Worm (Caenorhabditis elegans): ENCODE results near the gene F45G2.9.
"Not testable (repeated sequence)": the region's sequence is repeated elsewhere in the genome, so short reads cannot be mapped to it uniquely, and the experiment has no call there.

The F45G2.9 gene

DNA sequence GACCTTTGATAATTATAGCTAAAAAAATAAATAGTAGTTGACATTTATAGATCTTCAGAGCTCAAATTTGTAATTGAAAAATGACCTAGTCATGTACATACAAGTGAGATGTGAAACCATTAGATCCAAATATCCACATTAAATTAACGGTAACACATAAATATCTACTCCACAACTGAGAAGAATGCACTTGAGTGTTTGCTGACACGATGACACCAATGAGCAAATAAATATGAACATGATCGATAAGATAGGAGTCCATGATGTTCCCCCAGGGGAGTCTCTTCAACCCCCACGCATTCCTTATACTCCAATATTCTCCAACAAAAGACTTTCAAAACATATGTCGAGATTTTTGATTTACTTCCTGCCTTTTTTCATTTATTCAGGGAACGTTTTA, 32.3 kb downstream of the F45G2.9 start, which contains the start of gene ttr-52:
Gene ttr-52 (plus strand): TSS at position 301 of the 400 bp plus-strand sequence.
- no peak for TF ChIP-seq ztf-29 (GFP tag; IDR thresholded peaks at IDR 0.05)
- TF ChIP-seq ztf-23 (GFP tag; IDR thresholded peaks at IDR 0.05) = no peak
- no peak for TF ChIP-seq med-1 (GFP tag; optimal IDR thresholded peaks at IDR 0.05; ENCODE audit: insufficient read depth)
- TF ChIP-seq T22C8.4 (GFP tag; IDR thresholded peaks at IDR 0.05) = no peak

DNA sequence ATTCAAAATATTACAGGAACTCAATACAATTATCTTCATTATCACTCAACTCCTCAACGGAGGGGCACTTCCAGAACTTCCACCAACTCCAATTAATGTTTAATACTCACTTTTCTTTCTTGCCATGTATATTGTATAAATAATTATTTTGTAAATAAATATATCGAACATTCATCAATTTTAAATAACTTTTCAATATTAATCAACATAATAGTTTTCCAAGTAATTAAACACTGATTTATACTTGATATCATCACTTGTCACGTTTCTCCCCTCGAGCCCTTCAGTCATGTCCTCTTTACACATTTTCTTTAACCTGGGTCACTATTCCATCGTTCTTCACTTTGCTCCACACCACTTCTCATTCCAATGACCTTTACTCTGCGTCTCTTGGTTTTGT, 33.8 kb downstream of the F45G2.9 start, which contains the start of gene mig-18:
Gene mig-18 (plus strand): TSS at position 301 of the 400 bp plus-strand sequence.
- TF ChIP-seq med-1 (GFP tag; optimal IDR thresholded peaks at IDR 0.05; ENCODE audit: insufficient read depth) (no peak), klf-2 (GFP tag; conservative IDR thresholded peaks at IDR 0.05) (no peak), tab-1 (GFP tag; IDR thresholded peaks at IDR 0.05) (no peak), ztf-29 (GFP tag; IDR thresholded peaks at IDR 0.05) (no peak), flt-1 (GFP tag; IDR thresholded peaks at IDR 0.05) (no peak), cog-1 (tag; optimal IDR thresholded peaks at IDR 0.05) (no peak), ref-1 (GFP tag; conservative IDR thresholded peaks at IDR 0.05) (no peak), T22C8.4 (GFP tag; IDR thresholded peaks at IDR 0.05) (no peak), ztf-23 (GFP tag; IDR thresholded peaks at IDR 0.05) (no peak)

DNA sequence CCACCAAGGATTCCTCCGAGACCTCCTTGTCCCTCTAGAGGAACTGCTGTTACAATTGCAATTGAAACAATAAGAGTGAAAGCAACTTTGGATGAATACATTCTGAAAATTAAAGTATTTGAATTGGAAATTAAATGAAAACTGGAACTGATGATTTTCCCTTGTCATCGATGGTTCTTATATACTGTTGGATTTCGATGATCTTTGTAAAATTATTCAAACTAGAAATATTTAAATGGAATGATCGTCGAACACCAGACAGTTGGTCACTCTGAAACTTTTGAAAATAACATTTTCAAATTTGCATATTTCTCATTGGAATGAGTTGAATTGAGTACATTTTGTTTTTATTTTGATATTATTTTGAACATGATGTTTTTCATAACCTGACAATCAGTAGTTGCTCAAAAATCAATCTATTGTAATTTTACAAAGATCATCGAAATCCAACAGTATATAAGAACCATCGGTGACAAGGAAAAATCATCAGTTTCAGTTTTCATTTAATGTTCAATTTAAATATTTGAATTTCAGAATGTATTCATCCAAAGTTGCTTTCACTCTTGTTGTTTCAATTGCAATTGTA, 35.0 kb downstream of the F45G2.9 start, which contains the start of the genes srlf-9 and srlf-10:
Gene srlf-9 (minus strand): TSS at position 101 of the 586 bp plus-strand sequence.
Gene srlf-10 (plus strand): TSS at position 536 of the 586 bp plus-strand sequence.
- not testable (repeated sequence) for TF ChIP-seq med-1 (GFP tag; optimal IDR thresholded peaks at IDR 0.05; ENCODE audit: insufficient read depth); T22C8.4 (GFP tag; IDR thresholded peaks at IDR 0.05); cog-1 (tag; optimal IDR thresholded peaks at IDR 0.05)

ce11 chrIII:13395262-13395661, 41.5 kb downstream of the F45G2.9 start, which contains the start of gene F11F1.1:
Gene F11F1.1, plus strand, starts transcription at chrIII:13395562.
- TF ChIP-seq flt-1 (GFP tag; IDR thresholded peaks at IDR 0.05) (no peak), tab-1 (GFP tag; IDR thresholded peaks at IDR 0.05) (no peak), ztf-29 (GFP tag; IDR thresholded peaks at IDR 0.05) (no peak), ztf-23 (GFP tag; IDR thresholded peaks at IDR 0.05) (no peak)

DNA sequence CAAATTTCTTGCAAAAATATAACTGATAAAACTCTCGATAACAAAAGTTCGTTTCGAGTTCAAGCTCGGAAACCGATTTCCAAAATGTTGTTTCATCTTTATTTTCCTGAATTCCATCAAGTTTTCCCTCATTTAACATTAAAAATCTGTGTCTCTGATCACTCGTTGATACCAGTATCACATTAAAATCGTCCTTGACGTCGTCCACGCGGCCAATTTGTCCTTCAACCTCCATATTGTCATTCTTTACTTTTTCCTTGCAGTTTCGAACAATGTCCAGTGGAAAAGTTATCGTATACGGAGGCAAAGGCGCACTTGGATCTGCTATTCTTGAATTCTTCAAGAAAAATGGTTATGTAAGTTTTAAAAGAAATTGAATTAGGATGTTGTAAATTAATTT, 43.1 kb downstream of the F45G2.9 start, which contains the start of gene qdpr-1:
Gene qdpr-1 (plus strand): TSS at position 264 of the 400 bp plus-strand sequence.
- TF ChIP-seq tab-1 (GFP tag; IDR thresholded peaks at IDR 0.05) (no peak), ztf-29 (GFP tag; IDR thresholded peaks at IDR 0.05) (no peak), ref-1 (GFP tag; conservative IDR thresholded peaks at IDR 0.05) (no peak), T22C8.4 (GFP tag; IDR thresholded peaks at IDR 0.05) (no peak), flt-1 (GFP tag; IDR thresholded peaks at IDR 0.05) (no peak), klf-2 (GFP tag; conservative IDR thresholded peaks at IDR 0.05) (no peak), cog-1 (tag; optimal IDR thresholded peaks at IDR 0.05) (no peak), med-1 (GFP tag; optimal IDR thresholded peaks at IDR 0.05; ENCODE audit: insufficient read depth) (no peak), ztf-23 (GFP tag; IDR thresholded peaks at IDR 0.05) (no peak)

- TF ChIP-seq flt-1 (GFP tag; IDR thresholded peaks at IDR 0.05) = no peak
- TF ChIP-seq tab-1 (GFP tag; IDR thresholded peaks at IDR 0.05) = no peak
- TF ChIP-seq ztf-23 (GFP tag; IDR thresholded peaks at IDR 0.05) = no peak
- TF ChIP-seq klf-2 (GFP tag; conservative IDR thresholded peaks at IDR 0.05) = no peak
- no peak for TF ChIP-seq med-1 (GFP tag; optimal IDR thresholded peaks at IDR 0.05; ENCODE audit: insufficient read depth)
- no peak for TF ChIP-seq T22C8.4 (GFP tag; IDR thresholded peaks at IDR 0.05)
- no peak for TF ChIP-seq ztf-29 (GFP tag; IDR thresholded peaks at IDR 0.05)
- no peak for TF ChIP-seq cog-1 (tag; optimal IDR thresholded peaks at IDR 0.05)
- no peak for TF ChIP-seq ref-1 (GFP tag; conservative IDR thresholded peaks at IDR 0.05)
Measured at ce11 chrIII:13393239-13393638, 43.5 kb downstream of the F45G2.9 start, which contains the start of gene dnj-17. Gene dnj-17, minus strand, starts transcription at chrIII:13393339.

ce11 chrIII:13390789-13391188, 46.0 kb downstream of the F45G2.9 start:
- TF ChIP-seq ztf-29 (GFP tag; IDR thresholded peaks at IDR 0.05) (no peak), ref-1 (GFP tag; conservative IDR thresholded peaks at IDR 0.05) (no peak), cog-1 (tag; optimal IDR thresholded peaks at IDR 0.05) (no peak), klf-2 (GFP tag; conservative IDR thresholded peaks at IDR 0.05) (no peak), T22C8.4 (GFP tag; IDR thresholded peaks at IDR 0.05) (no peak)

ce11 chrIII:13389078-13389477, 47.7 kb downstream of the F45G2.9 start, which contains the start of gene T03F6.3:
Gene T03F6.3, plus strand, starts transcription at chrIII:13389395.
- TF ChIP-seq tab-1 (GFP tag; IDR thresholded peaks at IDR 0.05) (no peak), ztf-23 (GFP tag; IDR thresholded peaks at IDR 0.05) (no peak), med-1 (GFP tag; optimal IDR thresholded peaks at IDR 0.05; ENCODE audit: insufficient read depth) (no peak), flt-1 (GFP tag; IDR thresholded peaks at IDR 0.05) (no peak), klf-2 (GFP tag; conservative IDR thresholded peaks at IDR 0.05) (no peak), cog-1 (tag; optimal IDR thresholded peaks at IDR 0.05) (no peak), ztf-29 (GFP tag; IDR thresholded peaks at IDR 0.05) (no peak)

- TF ChIP-seq ztf-29 (GFP tag; IDR thresholded peaks at IDR 0.05) (no peak), tab-1 (GFP tag; IDR thresholded peaks at IDR 0.05) (no peak), cog-1 (tag; optimal IDR thresholded peaks at IDR 0.05) (no peak), med-1 (GFP tag; optimal IDR thresholded peaks at IDR 0.05; ENCODE audit: insufficient read depth) (no peak), klf-2 (GFP tag; conservative IDR thresholded peaks at IDR 0.05) (no peak), ztf-23 (GFP tag; IDR thresholded peaks at IDR 0.05) (no peak), T22C8.4 (GFP tag; IDR thresholded peaks at IDR 0.05) (no peak), ref-1 (GFP tag; conservative IDR thresholded peaks at IDR 0.05) (no peak), flt-1 (GFP tag; IDR thresholded peaks at IDR 0.05) (no peak)
Measured at ce11 chrIII:13388621-13389020, 48.1 kb downstream of the F45G2.9 start.

ce11 chrIII:13385850-13386249, 50.9 kb downstream of the F45G2.9 start, which contains the start of gene T03F6.4:
Gene T03F6.4, plus strand, starts transcription at chrIII:13386150.
- TF ChIP-seq T22C8.4 (GFP tag; IDR thresholded peaks at IDR 0.05) = no peak
- no peak for TF ChIP-seq ztf-23 (GFP tag; IDR thresholded peaks at IDR 0.05)
- TF ChIP-seq flt-1 (GFP tag; IDR thresholded peaks at IDR 0.05) = no peak
- no peak for TF ChIP-seq med-1 (GFP tag; optimal IDR thresholded peaks at IDR 0.05; ENCODE audit: insufficient read depth)

Measured in whole organism, midembryonic.